Fruit fly (Drosophila melanogaster) whole organism, prepupa: Measurements from ENCODE around the gene spict.

ENCODE experiments used
- Blimp-1 ChIP-seq: fragments of 200-800 bp; sonication (Bioruptor generic); optimal IDR thresholded peaks from 3 replicates; lab custom pipeline; 2017; ENCODE audit warnings: missing biosample characterization, missing genetic modification characterization, mild to moderate bottlenecking, moderate library complexity, missing genetic modification reagents
- CG10631 ChIP-seq: fragments of 200-800 bp; sonication (Bioruptor generic); optimal IDR thresholded peaks from 2 replicates; lab custom pipeline; 2016; ENCODE audit warnings: missing biosample characterization, missing genetic modification characterization
- CG11762 ChIP-seq: fragments of 200-800 bp; sonication (Bioruptor generic); optimal IDR thresholded peaks from 3 replicates; lab custom pipeline; 2016; ENCODE audit warnings: missing biosample characterization, missing genetic modification characterization; ENCODE audit not compliant: insufficient read depth
- CG15336 ChIP-seq: fragments of 200-800 bp; sonication (Bioruptor generic); IDR thresholded peaks from 2 replicates; pipeline ENCODE4 v1.3.6; 2022; ENCODE audit warnings: missing biosample characterization, missing genetic modification characterization
- CG1621 ChIP-seq: fragments of 200-800 bp; sonication (Bioruptor generic); optimal IDR thresholded peaks from 3 replicates; lab custom pipeline; 2018; ENCODE audit warnings: missing biosample characterization, mild to moderate bottlenecking, missing genetic modification characterization
- CG3032 ChIP-seq: fragments of 200-800 bp; optimal IDR thresholded peaks from 2 replicates; lab custom pipeline; 2019; ENCODE audit warnings: missing biosample characterization, mild to moderate bottlenecking, missing genetic modification characterization, moderate library complexity
- CG31627 ChIP-seq: fragments of 200-800 bp; sonication (Bioruptor generic); optimal IDR thresholded peaks from 3 replicates; lab custom pipeline; 2016; ENCODE audit warnings: missing biosample characterization, missing genetic modification characterization
- CG32006 ChIP-seq: fragments of 200-800 bp; sonication (Bioruptor generic); optimal IDR thresholded peaks from 3 replicates; lab custom pipeline; 2017; ENCODE audit warnings: missing biosample characterization, mild to moderate bottlenecking, missing genetic modification characterization
- CG34406 ChIP-seq: fragments of 200-800 bp; sonication (Bioruptor generic); optimal IDR thresholded peaks from 3 replicates; lab custom pipeline; 2016; ENCODE audit warnings: missing biosample characterization, missing genetic modification characterization
- CG3919 ChIP-seq: fragments of 200-800 bp; sonication (Bioruptor generic); optimal IDR thresholded peaks from 3 replicates; lab custom pipeline; 2016; ENCODE audit warnings: missing biosample characterization, missing genetic modification characterization
- CG4318 ChIP-seq: fragments of 200-800 bp; sonication (Bioruptor generic); optimal IDR thresholded peaks from 3 replicates; lab custom pipeline; 2017; ENCODE audit warnings: missing biosample characterization, mild to moderate bottlenecking, missing genetic modification characterization
- CG6276 ChIP-seq: fragments of 200-800 bp; sonication (Bioruptor generic); optimal IDR thresholded peaks from 2 replicates; lab custom pipeline; 2017; ENCODE audit warnings: missing biosample characterization, mild to moderate bottlenecking, missing genetic modification characterization
- CG7368 ChIP-seq: fragments of 200-800 bp; sonication (Bioruptor generic); optimal IDR thresholded peaks from 3 replicates; lab custom pipeline; 2016; ENCODE audit warnings: missing biosample characterization, missing genetic modification characterization
- CG8319 ChIP-seq: fragments of 200-800 bp; sonication (Bioruptor generic); optimal IDR thresholded peaks from 3 replicates; lab custom pipeline; 2016; ENCODE audit warnings: missing biosample characterization, missing genetic modification characterization
- Eip75B ChIP-seq: fragments of 200-800 bp; sonication (Bioruptor generic); optimal IDR thresholded peaks from 3 replicates; lab custom pipeline; 2016; ENCODE audit warnings: missing biosample characterization, missing genetic modification characterization
- Eip78C ChIP-seq: fragments of 200-800 bp; sonication (Bioruptor generic); peaks from one replicate; lab custom pipeline; 2016; ENCODE audit warnings: missing biosample characterization, missing genetic modification characterization
- Eip93F ChIP-seq: fragments of 200-800 bp; sonication (Bioruptor generic); optimal IDR thresholded peaks from 2 replicates; lab custom pipeline; 2016; ENCODE audit warnings: missing biosample characterization, mild to moderate bottlenecking, missing genetic modification characterization
- Ets96B ChIP-seq: fragments of 200-800 bp; optimal IDR thresholded peaks from 2 replicates; lab custom pipeline; 2019; ENCODE audit warnings: missing biosample characterization, mild to moderate bottlenecking, missing genetic modification characterization, moderate library complexity
- Hr38 ChIP-seq: sonication (Bioruptor generic); optimal IDR thresholded peaks from 2 replicates; lab custom pipeline; 2016; ENCODE audit warnings: missing biosample characterization, missing genetic modification characterization
- Hr39 ChIP-seq: fragments of 200-800 bp; sonication (Bioruptor generic); optimal IDR thresholded peaks from 2 replicates; lab custom pipeline; 2016; ENCODE audit warnings: missing biosample characterization, missing genetic modification characterization
- Hr4 ChIP-seq: fragments of 200-800 bp; sonication (Bioruptor generic); optimal IDR thresholded peaks from 3 replicates; lab custom pipeline; 2016; ENCODE audit warnings: missing biosample characterization, missing genetic modification characterization
- Met ChIP-seq: fragments of 200-800 bp; sonication (Bioruptor generic); optimal IDR thresholded peaks from 3 replicates; lab custom pipeline; 2016; ENCODE audit warnings: missing biosample characterization, missing genetic modification characterization
- OdsH ChIP-seq: fragments of 200-800 bp; sonication (Bioruptor generic); optimal IDR thresholded peaks from 3 replicates; lab custom pipeline; 2016; ENCODE audit warnings: missing biosample characterization, missing genetic modification characterization
- Smox ChIP-seq: fragments of 200-800 bp; sonication (Bioruptor generic); optimal IDR thresholded peaks from 3 replicates; lab custom pipeline; 2016; ENCODE audit warnings: missing biosample characterization, missing genetic modification characterization
- Sox102F ChIP-seq: fragments of 200-800 bp; sonication (Bioruptor generic); optimal IDR thresholded peaks from 2 replicates; lab custom pipeline; 2016; ENCODE audit warnings: missing biosample characterization, mild to moderate bottlenecking, missing genetic modification characterization
- Sox15 ChIP-seq: fragments of 200-800 bp; sonication (Bioruptor generic); optimal IDR thresholded peaks from 3 replicates; lab custom pipeline; 2016; ENCODE audit warnings: missing biosample characterization, missing genetic modification characterization
- acj6 ChIP-seq: fragments of 200-800 bp; sonication (Bioruptor generic); optimal IDR thresholded peaks from 3 replicates; lab custom pipeline; 2016; ENCODE audit warnings: missing biosample characterization, missing genetic modification characterization
- dac ChIP-seq: fragments of 200-800 bp; sonication (Bioruptor generic); optimal IDR thresholded peaks from 2 replicates; lab custom pipeline; 2017; ENCODE audit warnings: missing biosample characterization, mild to moderate bottlenecking, missing genetic modification characterization
- dsx ChIP-seq: fragments of 200-800 bp; optimal IDR thresholded peaks from 3 replicates; lab custom pipeline; 2019; ENCODE audit warnings: missing biosample characterization, mild to moderate bottlenecking, missing genetic modification characterization, moderate library complexity; ENCODE audit not compliant: poor library complexity, severe bottlenecking
- eg ChIP-seq: fragments of 200-800 bp; sonication (Bioruptor generic); IDR thresholded peaks from 3 replicates; pipeline ENCODE4 v1.3.6; 2022; ENCODE audit warnings: missing biosample characterization, missing genetic modification characterization
- esn ChIP-seq: fragments of 200-800 bp; sonication (Bioruptor generic); optimal IDR thresholded peaks from 2 replicates; lab custom pipeline; 2016; ENCODE audit warnings: missing biosample characterization, mild to moderate bottlenecking, missing genetic modification characterization, moderate library complexity
- fd59A ChIP-seq: fragments of 200-800 bp; sonication (Bioruptor generic); optimal IDR thresholded peaks from 2 replicates; lab custom pipeline; 2017; ENCODE audit warnings: missing biosample characterization, mild to moderate bottlenecking, missing genetic modification characterization, missing genetic modification reagents
- fd85E ChIP-seq: fragments of 200-800 bp; sonication (Bioruptor generic); optimal IDR thresholded peaks from 3 replicates; lab custom pipeline; 2016; ENCODE audit warnings: missing biosample characterization, missing genetic modification characterization
- fkh ChIP-seq: fragments of 200-800 bp; sonication (Bioruptor generic); optimal IDR thresholded peaks from 3 replicates; lab custom pipeline; 2017; ENCODE audit warnings: missing biosample characterization, mild to moderate bottlenecking, missing genetic modification characterization, moderate library complexity
- net ChIP-seq: fragments of 200-800 bp; sonication (Bioruptor generic); optimal IDR thresholded peaks from 3 replicates; lab custom pipeline; 2016; ENCODE audit warnings: missing biosample characterization, missing genetic modification characterization
- salr ChIP-seq, 2 experiments: fragments of 200-800 bp; sonication (Bioruptor generic); optimal IDR thresholded peaks; 3 replicates each; lab custom pipeline; 2016 to 2018; ENCODE audit warnings: missing biosample characterization in 2 of 2, missing genetic modification characterization in 2 of 2, mild to moderate bottlenecking in 1 of 2
- spab ChIP-seq: fragments of 200-800 bp; sonication (Bioruptor generic); optimal IDR thresholded peaks from 2 replicates; lab custom pipeline; 2017; ENCODE audit warnings: missing biosample characterization, mild to moderate bottlenecking, missing genetic modification characterization, missing genetic modification reagents
- svp ChIP-seq: fragments of 200-800 bp; sonication (Bioruptor generic); peaks from one replicate; lab custom pipeline; 2016; ENCODE audit warnings: missing biosample characterization, missing genetic modification characterization
- topi ChIP-seq: fragments of 200-800 bp; sonication (Bioruptor generic); optimal IDR thresholded peaks from 3 replicates; lab custom pipeline; 2016; ENCODE audit warnings: missing biosample characterization, missing genetic modification characterization
- vri ChIP-seq: fragments of 200-800 bp; sonication (Bioruptor generic); optimal IDR thresholded peaks from 3 replicates; lab custom pipeline; 2016; ENCODE audit warnings: missing biosample characterization, mild to moderate bottlenecking, missing genetic modification characterization

The spict gene

DNA sequence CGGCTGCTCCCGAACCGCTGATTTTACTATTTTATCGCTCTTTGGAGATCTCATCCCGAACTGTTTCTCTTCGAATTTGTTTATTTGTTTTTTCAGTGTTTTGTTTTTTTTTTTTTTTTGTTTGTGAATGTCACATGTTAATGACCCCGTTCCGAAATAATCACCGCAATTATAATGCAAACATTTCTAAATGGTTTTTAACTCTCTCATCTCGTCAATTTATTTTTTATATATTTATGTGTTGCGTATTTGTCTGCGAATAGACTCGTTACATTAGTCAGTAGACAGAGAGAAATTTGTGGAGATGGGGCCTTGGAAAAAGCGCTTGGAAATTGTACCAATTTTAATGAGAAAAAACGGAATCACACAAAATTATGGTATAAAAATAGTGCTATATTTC lies 34.9 kb upstream of the spict start, which contains the start of gene Nepl7:
Nepl7 (minus strand) TSS at position 101 of the 400 bp plus-strand sequence.
- no peak for TF ChIP-seq CG34406
- TF ChIP-seq dsx (GFP tag; lab: Kevin White, UChicago), result no peak
- TF ChIP-seq Eip78C (GFP tag; lab: Kevin White, UChicago), result no peak
- no peak for TF ChIP-seq CG6276 (GFP tag; lab: Kevin White, UChicago)
- TF ChIP-seq fkh (GFP tag; lab: Kevin White, UChicago), result no peak
- no peak for TF ChIP-seq Sox15
- TF ChIP-seq Hr4 (GFP tag; lab: Kevin White, UChicago), result no peak
- no peak for TF ChIP-seq spab
- TF ChIP-seq CG8319 (GFP tag; lab: Kevin White, UChicago), result no peak
- no peak for TF ChIP-seq CG10631 (GFP tag; lab: Kevin White, UChicago)
- no peak for TF ChIP-seq CG4318 (GFP tag; lab: Kevin White, UChicago)
- TF ChIP-seq Ets96B (tag; lab: Kevin White, UChicago), result no peak
- TF ChIP-seq acj6 (GFP tag; lab: Kevin White, UChicago), result no peak
- TF ChIP-seq eg (GFP tag; lab: Robert Waterston, UW), result no peak
- TF ChIP-seq svp (GFP tag; lab: Kevin White, UChicago), result no peak
- no peak for TF ChIP-seq Hr38 (GFP tag; lab: Kevin White, UChicago)
- no peak for TF ChIP-seq fd59A (GFP tag; lab: Kevin White, UChicago)
- TF ChIP-seq fd85E (GFP tag; lab: Kevin White, UChicago), result no peak

DNA sequence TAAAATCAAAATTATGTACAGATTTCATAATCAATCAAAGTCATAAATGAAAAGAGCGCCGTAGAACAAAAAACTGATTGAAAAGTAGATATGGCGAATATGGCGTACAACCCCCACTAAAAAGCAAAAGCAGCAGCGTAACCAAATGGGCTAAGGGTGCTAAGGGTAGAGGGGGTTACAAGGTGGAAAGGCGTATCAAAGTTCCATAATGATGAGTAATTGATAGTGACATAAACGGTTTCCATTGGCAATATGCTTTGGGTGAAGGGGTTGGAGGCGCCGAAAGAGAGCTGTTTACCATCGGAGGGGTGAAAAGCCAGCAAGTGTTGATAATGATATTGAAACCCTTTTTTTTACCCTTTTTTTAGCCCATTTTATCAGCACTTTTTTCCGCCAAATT lies 32.2 kb upstream of the spict start:
- no peak for TF ChIP-seq CG32006 (GFP tag; lab: Kevin White, UChicago)
- no peak for TF ChIP-seq CG6276 (GFP tag; lab: Kevin White, UChicago)
- no peak for TF ChIP-seq Smox (GFP tag; lab: Kevin White, UChicago)
- no peak for TF ChIP-seq acj6 (GFP tag; lab: Kevin White, UChicago)
- TF ChIP-seq topi (GFP tag; lab: Kevin White, UChicago), result no peak
- TF ChIP-seq CG11762, result no peak
- TF ChIP-seq svp (GFP tag; lab: Kevin White, UChicago), result no peak
- no peak for TF ChIP-seq net
- no peak for TF ChIP-seq Eip75B
- TF ChIP-seq CG1621 (tag; lab: Kevin White, UChicago), result no peak

DNA sequence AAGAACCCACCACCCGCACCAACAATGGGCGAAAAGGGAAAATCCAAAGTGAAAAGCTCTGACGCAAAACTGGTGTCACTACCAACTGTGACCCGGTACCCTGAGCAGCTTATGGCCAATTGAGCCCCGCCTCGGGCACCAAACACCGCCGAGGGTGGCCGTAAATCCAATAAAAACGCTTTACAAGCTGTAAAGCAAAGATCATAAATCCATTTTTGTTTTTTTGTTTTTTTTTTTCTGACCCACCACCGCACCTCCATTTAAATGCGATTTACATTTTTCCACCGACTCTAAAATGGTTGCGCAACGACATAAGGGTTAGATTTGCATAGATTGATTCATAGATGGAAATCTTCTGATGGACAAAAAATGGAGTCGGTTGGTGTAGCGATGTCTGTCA lies 30.2 kb upstream of the spict start:
- TF ChIP-seq Eip78C (GFP tag; lab: Kevin White, UChicago) (no peak), Sox15 (no peak), Eip93F (GFP tag; lab: Kevin White, UChicago) (no peak), CG3919 (no peak), CG3032 (no peak), Blimp-1 (GFP tag; lab: Kevin White, UChicago) (no peak), Eip75B (no peak), CG15336 (GFP tag; lab: Robert Waterston, UW) (no peak), CG32006 (GFP tag; lab: Kevin White, UChicago) (no peak), CG7368 (GFP tag; lab: Kevin White, UChicago) (no peak), Met (no peak), OdsH (GFP tag; lab: Kevin White, UChicago) (no peak), vri (no peak), fkh (GFP tag; lab: Kevin White, UChicago) (no peak)

DNA sequence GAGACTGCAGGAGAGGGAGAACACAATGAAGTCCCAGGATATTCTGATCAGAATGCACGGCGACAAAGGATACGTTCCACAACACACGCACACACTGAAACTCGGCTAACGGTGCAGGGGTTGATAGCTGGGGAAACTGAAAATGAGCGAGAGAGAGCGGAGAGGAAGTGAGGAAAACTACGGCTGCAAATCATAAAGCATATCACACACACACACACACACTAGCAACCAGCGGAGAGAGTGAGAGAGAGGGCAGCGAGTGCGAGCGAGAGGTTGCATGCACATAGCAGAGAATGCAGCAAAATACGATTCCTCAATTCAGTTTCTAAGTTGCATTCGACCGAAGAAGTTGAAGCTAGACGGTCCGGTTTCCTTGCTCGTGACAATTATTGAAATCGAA lies 26.2 kb upstream of the spict start:
- TF ChIP-seq CG3032, result no peak
- TF ChIP-seq Hr4 (GFP tag; lab: Kevin White, UChicago), result no peak
- no peak for TF ChIP-seq dac (GFP tag; lab: Kevin White, UChicago)
- TF ChIP-seq CG3919, result no peak
- TF ChIP-seq Hr38 (GFP tag; lab: Kevin White, UChicago), result no peak

DNA sequence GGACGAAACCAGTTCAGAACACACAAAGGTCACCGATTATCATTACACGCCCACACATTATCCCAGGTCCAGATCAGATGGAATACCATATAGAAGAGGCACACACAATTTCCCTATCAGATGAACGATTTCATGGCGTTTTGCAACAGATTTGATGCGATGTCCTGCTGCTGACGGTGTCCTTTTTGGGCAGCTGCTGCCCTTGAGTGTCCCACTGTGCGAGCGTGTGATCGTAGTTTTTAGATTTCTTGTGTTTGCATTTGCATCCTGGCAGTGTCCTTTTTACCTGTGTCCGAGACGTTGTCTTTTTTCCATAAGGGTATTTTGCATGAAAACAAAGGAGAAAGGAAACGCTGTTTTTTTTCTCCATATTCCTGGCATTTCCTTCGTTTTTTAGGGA lies 25.2 kb upstream of the spict start:
- TF ChIP-seq salr (GFP tag; optimal IDR thresholded peaks at IDR 0.05; lab: Kevin White, UChicago), result no peak
- no peak for TF ChIP-seq CG15336 (GFP tag; lab: Robert Waterston, UW)
- no peak for TF ChIP-seq Hr39
- TF ChIP-seq topi (GFP tag; lab: Kevin White, UChicago), result no peak
- no peak for TF ChIP-seq CG1621 (tag; lab: Kevin White, UChicago)
- TF ChIP-seq esn, result no peak
- no peak for TF ChIP-seq Sox102F (GFP tag; lab: Kevin White, UChicago)
- no peak for TF ChIP-seq CG31627 (GFP tag; lab: Kevin White, UChicago)
- no peak for TF ChIP-seq spab
- TF ChIP-seq dsx (GFP tag; lab: Kevin White, UChicago), result no peak
- no peak for TF ChIP-seq Hr4 (GFP tag; lab: Kevin White, UChicago)
- TF ChIP-seq Ets96B (tag; lab: Kevin White, UChicago), result no peak
